Fruit fly (Drosophila melanogaster) whole organism, wandering third instar larva: Measurements from ENCODE around the gene Nepl4.

ENCODE experiments used
- Dif ChIP-seq: fragments of 200-275, 200-300 bp; sonication (Bioruptor generic); optimal IDR thresholded peaks from 2 replicates; lab custom pipeline; 2018; ENCODE audit warnings: missing biosample characterization, missing genetic modification characterization; ENCODE audit not compliant: partially characterized antibody
- Hnf4 ChIP-seq: fragments of 200-800 bp; sonication (Bioruptor generic); optimal IDR thresholded peaks from 2 replicates; lab custom pipeline; 2016; ENCODE audit warnings: missing biosample characterization, mild to moderate bottlenecking, missing genetic modification characterization
- Hr78 ChIP-seq: fragments of >200 bp; optimal IDR thresholded peaks from 2 replicates; lab custom pipeline; 2017; ENCODE audit warnings: missing biosample characterization, missing genetic modification characterization
- OdsH ChIP-seq: fragments of 200-800 bp; sonication (Bioruptor generic); optimal IDR thresholded peaks from 2 replicates; lab custom pipeline; 2016; ENCODE audit warnings: missing biosample characterization, mild to moderate bottlenecking, missing genetic modification characterization
- Rel ChIP-seq, 2 experiments: fragments of 200-800 bp; sonication (Bioruptor generic) in 1 of 2; optimal IDR thresholded peaks; 2 replicates in 1 of 2; 3 replicates in 1 of 2; lab custom pipeline; 2016 to 2019; ENCODE audit warnings: mild to moderate bottlenecking in 2 of 2, missing biosample characterization in 2 of 2, missing genetic modification characterization in 2 of 2, moderate library complexity in 1 of 2
- Sp1 ChIP-seq: fragments of 200-800 bp; sonication (Bioruptor generic); optimal IDR thresholded peaks from 3 replicates; lab custom pipeline; 2019; ENCODE audit warnings: missing biosample characterization, mild to moderate bottlenecking, missing genetic modification characterization, moderate library complexity
- br ChIP-seq: fragments of 200-800 bp; sonication (Bioruptor generic); optimal IDR thresholded peaks from 2 replicates; lab custom pipeline; 2016; ENCODE audit warnings: missing biosample characterization, missing genetic modification characterization
- h ChIP-seq: fragments of 200-800 bp; sonication (Bioruptor generic); optimal IDR thresholded peaks from 3 replicates; lab custom pipeline; 2016; ENCODE audit warnings: missing biosample characterization, mild to moderate bottlenecking, missing genetic modification characterization
- rgr ChIP-seq: fragments of 200-800 bp; sonication (Bioruptor generic); optimal IDR thresholded peaks from 3 replicates; lab custom pipeline; 2016; ENCODE audit warnings: missing biosample characterization, mild to moderate bottlenecking, missing genetic modification characterization
- tai ChIP-seq: sonication (Bioruptor generic); optimal IDR thresholded peaks from 2 replicates; lab custom pipeline; 2016; ENCODE audit warnings: missing biosample characterization, missing genetic modification characterization
- usp ChIP-seq: fragments of >200 bp; optimal IDR thresholded peaks from 2 replicates; lab custom pipeline; 2017; ENCODE audit warnings: missing biosample characterization, missing genetic modification characterization

DNA sequence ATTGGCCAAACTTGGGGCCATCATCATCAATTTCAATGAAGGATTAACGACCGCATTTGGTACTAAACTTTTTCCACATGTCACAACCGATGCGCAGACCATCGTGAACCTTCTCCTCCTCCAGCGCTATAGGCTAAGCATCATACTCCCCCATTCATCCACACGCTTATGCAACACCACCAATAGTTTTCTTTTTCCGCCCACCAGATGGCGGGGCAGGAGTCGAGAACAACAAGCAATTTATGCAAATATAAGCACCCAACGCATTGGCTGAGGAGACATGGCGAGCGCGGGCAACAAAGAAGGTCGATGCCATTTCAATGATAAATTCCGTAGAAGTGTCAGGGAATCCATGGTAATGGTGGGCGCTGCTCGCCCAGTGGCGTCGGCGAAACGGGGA, 23.8 kb downstream of the Nepl4 start:
- TF ChIP-seq Sp1 (no peak), usp (GFP tag; lab: Kevin White, UChicago) (no peak), br (GFP tag; lab: Kevin White, UChicago) (no peak), tai (GFP tag; lab: Kevin White, UChicago) (no peak), Dif (no peak), OdsH (GFP tag; lab: Kevin White, UChicago) (no peak), rgr (no peak), Hr78 (GFP tag; lab: Kevin White, UChicago) (no peak), h (GFP tag; lab: Kevin White, UChicago) (no peak), Hnf4 (GFP tag; lab: Kevin White, UChicago) (no peak), Rel (GFP tag; optimal IDR thresholded peaks at IDR 0.05; lab: Kevin White, UChicago) (no peak), Rel (tag; optimal IDR thresholded peaks at IDR 0.05; lab: Kevin White, UChicago) (no peak)
